Worm (Caenorhabditis elegans) whole organism, young adult: ENCODE data around the gene T08D2.5.
"Not testable (repeated sequence)": the region's sequence is repeated elsewhere in the genome, so short reads cannot be mapped to it uniquely, and the experiment has no call there.

Experiments
- C17E4.6 ChIP-seq: fragments of 200-800 bp; sonication (Bioruptor generic); IDR thresholded peaks from 2 replicates; pipeline ENCODE4 v1.3.6; 2022; ENCODE audit warnings: missing genetic modification reagents, missing genetic modification characterization, missing compliant biosample characterization
- D2030.7 ChIP-seq: fragments of 200-800 bp; sonication (Bioruptor generic); IDR thresholded peaks from 2 replicates; pipeline ENCODE4 v1.3.6; 2022; ENCODE audit warnings: missing genetic modification reagents, missing genetic modification characterization, missing compliant biosample characterization
- Y53F4B.3 ChIP-seq: fragments of 200-800 bp; sonication (Bioruptor generic); IDR thresholded peaks from 2 replicates; pipeline ENCODE4 v1.3.6; 2022; ENCODE audit warnings: missing genetic modification reagents, missing genetic modification characterization, missing compliant biosample characterization
- akir-1 ChIP-seq: fragments of 200-800 bp; sonication (Bioruptor generic); optimal IDR thresholded peaks from 2 replicates; lab custom pipeline; 2018; ENCODE audit warnings: mild to moderate bottlenecking, missing genetic modification characterization, moderate library complexity, missing compliant biosample characterization
- ama-1 ChIP-seq, 3 experiments: fragments of 150-350 bp in 1 of 3; sonication (generic microtip) in 2 of 3; optimal IDR thresholded peaks; 2 replicates each; lab custom pipeline; 2014 to 2018; ENCODE audit warnings: missing biosample characterization in 2 of 3, missing genetic modification characterization in 2 of 3, missing genetic modification reagents in 2 of 3
- bed-1 ChIP-seq: fragments of 200-800 bp; sonication (Bioruptor generic); IDR thresholded peaks from 2 replicates; pipeline ENCODE4 v1.3.6; 2022; ENCODE audit warnings: missing genetic modification reagents, missing genetic modification characterization, missing compliant biosample characterization
- ceh-100 ChIP-seq: fragments of 200-800 bp; sonication (Bioruptor generic); IDR thresholded peaks from 2 replicates; pipeline ENCODE4 v1.3.6; 2022; ENCODE audit warnings: missing genetic modification reagents, missing genetic modification characterization, missing compliant biosample characterization
- lin-40 ChIP-seq: sonication (generic microtip); optimal IDR thresholded peaks from 2 replicates; lab custom pipeline; 2016; ENCODE audit warnings: missing genetic modification characterization, mild to moderate bottlenecking, missing compliant biosample characterization, missing genotype, missing genetic modification reagents
- lin-54 ChIP-seq: fragments of 200-800 bp; sonication (Bioruptor generic); optimal IDR thresholded peaks from 2 replicates; lab custom pipeline; 2018; ENCODE audit warnings: mild to moderate bottlenecking, missing genetic modification characterization, missing compliant biosample characterization
- mel-28 ChIP-seq: sonication (generic microtip); optimal IDR thresholded peaks from 2 replicates; lab custom pipeline; 2016; ENCODE audit warnings: borderline replicate concordance, mild to moderate bottlenecking, missing genetic modification characterization, missing compliant biosample characterization
- repo-1 ChIP-seq: sonication (generic microtip); optimal IDR thresholded peaks from 2 replicates; lab custom pipeline; 2017; ENCODE audit warnings: mild to moderate bottlenecking, missing genetic modification characterization, missing compliant biosample characterization
- sea-2 ChIP-seq: fragments of 200-800 bp; sonication (Bioruptor generic); IDR thresholded peaks from 2 replicates; pipeline ENCODE4 v1.3.6; 2022; ENCODE audit warnings: missing genetic modification characterization, missing compliant biosample characterization
- snpc-1.3 ChIP-seq: sonication (generic microtip); optimal IDR thresholded peaks from 2 replicates; lab custom pipeline; 2017; ENCODE audit warnings: missing genetic modification characterization, mild to moderate bottlenecking, missing compliant biosample characterization, antibody characterized with exemption, moderate library complexity, missing genotype, missing genetic modification reagents; ENCODE audit not compliant: insufficient read depth
- unc-130 ChIP-seq: sonication (generic microtip); optimal IDR thresholded peaks from 2 replicates; lab custom pipeline; 2016; ENCODE audit warnings: missing genetic modification reagents, missing genetic modification characterization, missing compliant biosample characterization
- ztf-28 ChIP-seq: fragments of 200-800 bp; sonication (Bioruptor generic); IDR thresholded peaks from 2 replicates; pipeline ENCODE4 v1.3.6; 2022; ENCODE audit warnings: missing genetic modification reagents, missing genetic modification characterization, missing compliant biosample characterization

T08D2.5 gene

ce11 chrX:196403-196802, 19.2 kb downstream of the T08D2.5 start (continued):
- TF ChIP-seq mel-28 (tag; lab: Kevin White, UChicago) (no peak), snpc-1.3 (tag; lab: Kevin White, UChicago) (no peak), ztf-28 (GFP tag; lab: Robert Waterston, UW) (no peak), lin-54 (GFP tag; lab: Kevin White, UChicago) (no peak), repo-1 (tag; lab: Kevin White, UChicago) (no peak), ama-1 (optimal IDR thresholded peaks at IDR 0.05; lab: Kevin White, UChicago) (no peak), ama-1 (GFP tag; optimal IDR thresholded peaks at IDR 0.05; lab: Kevin White, UChicago) (no peak), lin-40 (no peak)

- TF ChIP-seq bed-1; unc-130 (GFP tag; lab: Kevin White, UChicago); D2030.7: not testable (repeated sequence)
- TF ChIP-seq, all 124 proteins: peak for 0; not testable (repeated sequence) for 124
Observed at ce11 chrX:209695-210094, 32.5 kb downstream of the T08D2.5 start, which contains the start of gene Y73B3B.3. TSS of gene Y73B3B.3 (plus strand) at chrX:209995.

- TF ChIP-seq C17E4.6 (GFP tag; lab: Robert Waterston, UW); ceh-100; Y53F4B.3 (GFP tag; lab: Robert Waterston, UW): not testable (repeated sequence)
Observed at ce11 chrX:211141-211540, 34.0 kb downstream of the T08D2.5 start, which contains the start of gene Y73B3B.1. TSS of gene Y73B3B.1 (minus strand) at chrX:211241.

- not testable (repeated sequence) for TF ChIP-seq bed-1; akir-1 (GFP tag; lab: Kevin White, UChicago); sea-2 (GFP tag; lab: Robert Waterston, UW)
- TF ChIP-seq, all 124 proteins: peak for 0; not testable (repeated sequence) for 124
Observed at ce11 chrX:215488-215887, 38.3 kb downstream of the T08D2.5 start, which contains the start of gene set-28. TSS of gene set-28 (minus strand) at chrX:215588.
